Fruit fly (Drosophila melanogaster): ENCODE measurements around the gene GABA-B-R1.
A peak's percentile ranks its signal among the peaks of the same experiment; 100 is the strongest.

Gene GABA-B-R1

dm6 chr2L:15031650-15032049, 15.5 kb downstream of the GABA-B-R1 start, which contains the start of gene CG31832:
Gene CG31832, minus strand, starts transcription at chr2L:15031750.
- TF ChIP-seq OdsH (GFP tag; optimal IDR thresholded peaks at IDR 0.05) (no peak), CG11294 (GFP tag; IDR thresholded peaks at IDR 0.05) (no peak), Eip93F (GFP tag; optimal IDR thresholded peaks at IDR 0.05) (no peak), lz (GFP tag; optimal IDR thresholded peaks at IDR 0.05) (no peak), Lpt (GFP tag; optimal IDR thresholded peaks at IDR 0.05) (no peak), Eip78C (GFP tag) (no peak), CG8319 (GFP tag; optimal IDR thresholded peaks at IDR 0.05) (no peak), spab (GFP tag; optimal IDR thresholded peaks at IDR 0.05) (no peak), CG6276 (GFP tag; optimal IDR thresholded peaks at IDR 0.05) (no peak), Hr38 (GFP tag; optimal IDR thresholded peaks at IDR 0.05) (no peak), pdm3 (GFP tag; optimal IDR thresholded peaks at IDR 0.05) (no peak), eg (GFP tag; IDR thresholded peaks at IDR 0.05) (no peak), CG4318 (GFP tag; optimal IDR thresholded peaks at IDR 0.05) (no peak), Ets21C (GFP tag; optimal IDR thresholded peaks at IDR 0.05) (no peak), CG3919 (GFP tag; optimal IDR thresholded peaks at IDR 0.05) (no peak), Ets96B (tag; optimal IDR thresholded peaks at IDR 0.05) (no peak)

- TF ChIP-seq esn (GFP tag; optimal IDR thresholded peaks at IDR 0.05): no peak
- TF ChIP-seq CG15336 (GFP tag; IDR thresholded peaks at IDR 0.05): no peak
- no peak for TF ChIP-seq CG1621 (tag; optimal IDR thresholded peaks at IDR 0.05)
- TF ChIP-seq CG3032 (tag; optimal IDR thresholded peaks at IDR 0.05): no peak
- no peak for TF ChIP-seq CG6854 (GFP tag; optimal IDR thresholded peaks at IDR 0.05)
- no peak for TF ChIP-seq ss (GFP tag; optimal IDR thresholded peaks at IDR 0.05)
- TF ChIP-seq spab (GFP tag; optimal IDR thresholded peaks at IDR 0.05): no peak
- no peak for TF ChIP-seq CG8119 (GFP tag; IDR thresholded peaks at IDR 0.05)
- TF ChIP-seq CG11294 (GFP tag; IDR thresholded peaks at IDR 0.05): no peak
- no peak for TF ChIP-seq CG16779 (tag; optimal IDR thresholded peaks at IDR 0.05)
- no peak for TF ChIP-seq salr (GFP tag; optimal IDR thresholded peaks at IDR 0.05)
- no peak for TF ChIP-seq Sox102F (GFP tag; optimal IDR thresholded peaks at IDR 0.05)
- TF ChIP-seq CG9139 (GFP tag; optimal IDR thresholded peaks at IDR 0.05): no peak
- no peak for TF ChIP-seq Blimp-1 (GFP tag; optimal IDR thresholded peaks at IDR 0.05)
- no peak for TF ChIP-seq achi (GFP tag; optimal IDR thresholded peaks at IDR 0.05)
- TF ChIP-seq Gug (GFP tag; IDR thresholded peaks at IDR 0.05): no peak
- TF ChIP-seq Hr38 (GFP tag; optimal IDR thresholded peaks at IDR 0.05): no peak
- TF ChIP-seq Met (GFP tag; optimal IDR thresholded peaks at IDR 0.05): no peak
- TF ChIP-seq acj6 (GFP tag; optimal IDR thresholded peaks at IDR 0.05): no peak
Observed at dm6 chr2L:15035366-15035765, 19.2 kb downstream of the GABA-B-R1 start, which contains the start of gene yellow-c. Gene yellow-c, plus strand, starts transcription at chr2L:15035394.

dm6 chr2L:15038339-15039308, 22.5 kb downstream of the GABA-B-R1 start, which contains the start of gene CIAPIN1:
Gene CIAPIN1, minus strand, starts transcription at chr2L:15038861.
- TF ChIP-seq Eip78C (GFP tag): peak; percentile 8
- no peak for TF ChIP-seq Eip75B (GFP tag; optimal IDR thresholded peaks at IDR 0.05)

dm6 chr2L:15039309-15039772, 23.2 kb downstream of the GABA-B-R1 start:
- TF ChIP-seq Hr4 (GFP tag; optimal IDR thresholded peaks at IDR 0.05): no peak
- no peak for TF ChIP-seq Sox14 (GFP tag; optimal IDR thresholded peaks at IDR 0.05)
- no peak for TF ChIP-seq CG7368 (GFP tag; optimal IDR thresholded peaks at IDR 0.05)
- peak; percentile 43 for TF ChIP-seq cyc (GFP tag; optimal IDR thresholded peaks at IDR 0.05)
- TF ChIP-seq Eip93F (GFP tag; optimal IDR thresholded peaks at IDR 0.05): no peak
- peak; percentile 44; the same call in 1 of the 3 replicates for TF ChIP-seq CG6163 (GFP tag; IDR thresholded peaks at IDR 0.05)
- TF ChIP-seq net (GFP tag; optimal IDR thresholded peaks at IDR 0.05): no peak
- peak; percentile 16 for TF ChIP-seq CG31627 (GFP tag; optimal IDR thresholded peaks at IDR 0.05)
- peak; percentile 55 for TF ChIP-seq CG6854 (GFP tag; optimal IDR thresholded peaks at IDR 0.05)
- TF ChIP-seq CG16779 (tag; optimal IDR thresholded peaks at IDR 0.05): no peak
- TF ChIP-seq CG11762 (GFP tag; optimal IDR thresholded peaks at IDR 0.05; ENCODE audit: insufficient read depth): no peak
- no peak for TF ChIP-seq CG6276 (GFP tag; optimal IDR thresholded peaks at IDR 0.05)
- peak; percentile 43 for TF ChIP-seq lz (GFP tag; optimal IDR thresholded peaks at IDR 0.05)
- TF ChIP-seq Blimp-1 (GFP tag; optimal IDR thresholded peaks at IDR 0.05): no peak
- TF ChIP-seq ss (GFP tag; optimal IDR thresholded peaks at IDR 0.05): no peak
- TF ChIP-seq salr (GFP tag; optimal IDR thresholded peaks at IDR 0.05): no peak
- no peak for TF ChIP-seq eg (GFP tag; IDR thresholded peaks at IDR 0.05)
- no peak for TF ChIP-seq Smox (GFP tag; optimal IDR thresholded peaks at IDR 0.05)
- TF ChIP-seq dac (GFP tag; optimal IDR thresholded peaks at IDR 0.05): no peak
- TF ChIP-seq CG4318 (GFP tag; optimal IDR thresholded peaks at IDR 0.05): no peak
- TF ChIP-seq spab (GFP tag; optimal IDR thresholded peaks at IDR 0.05): no peak
- TF ChIP-seq esn (GFP tag; optimal IDR thresholded peaks at IDR 0.05): peak; percentile 23
- TF ChIP-seq CG3032 (tag; optimal IDR thresholded peaks at IDR 0.05): peak; percentile 28

Data from whole organism, prepupa.